Fruit fly (Drosophila melanogaster): ENCODE results near the gene Ubc84D.
A peak's percentile ranks its signal among the peaks of the same experiment; 100 is the strongest.

Gene Ubc84D

DNA sequence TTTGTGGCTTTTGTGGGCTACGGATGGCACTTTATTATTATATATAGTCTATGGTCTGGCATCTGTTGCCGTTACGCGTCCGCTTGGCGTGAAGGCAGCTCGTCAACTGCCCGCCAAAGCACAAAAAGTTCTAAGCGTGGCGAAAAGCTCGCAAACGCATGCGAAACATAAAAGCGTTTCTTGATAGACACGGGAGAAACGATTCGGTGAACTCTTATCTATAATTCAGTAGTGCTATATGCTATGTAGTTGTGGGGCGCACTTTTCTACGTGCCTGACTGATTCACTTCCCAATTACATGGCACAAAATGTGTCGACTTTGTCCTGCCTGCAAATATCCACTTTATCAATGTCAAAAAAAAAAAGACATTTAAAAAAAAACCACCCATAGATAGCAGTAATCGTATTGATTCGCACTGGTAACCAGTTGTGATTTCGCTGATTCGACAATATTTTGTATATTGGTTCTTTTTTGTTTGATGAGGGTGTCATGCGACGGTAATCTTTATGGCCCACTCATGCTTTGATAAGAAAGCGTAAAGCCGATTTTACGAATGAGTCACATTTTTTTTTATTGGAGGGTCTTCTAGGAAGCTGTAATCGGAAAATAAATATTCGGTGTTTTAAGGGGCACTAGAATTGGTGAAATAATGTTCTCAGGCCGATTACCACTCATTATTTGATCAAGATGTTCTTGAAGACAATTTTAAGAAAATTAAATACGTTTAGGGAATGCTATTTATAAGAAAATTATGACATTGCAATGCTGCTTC, 14.1 kb downstream of the Ubc84D start, which contains the start of gene alpha-Est9 (continued):
- TF ChIP-seq PHDP (tag; optimal IDR thresholded peaks at IDR 0.05) = no peak
- TF ChIP-seq Bgb (GFP tag; IDR thresholded peaks at IDR 0.05; ENCODE audit: partially characterized antibody) = peak; percentile 48; the same call in 1 of the 2 replicates
- peak; percentile 8 for TF ChIP-seq CG13296 (GFP tag; optimal IDR thresholded peaks at IDR 0.05)
- TF ChIP-seq C15 (GFP tag; IDR thresholded peaks at IDR 0.05) = no peak
- no peak for TF ChIP-seq Dref (GFP tag; IDR thresholded peaks at IDR 0.05)
- TF ChIP-seq sens (GFP tag) = peak; percentile 63
- TF ChIP-seq CG7839 (tag; optimal IDR thresholded peaks at IDR 0.05) = no peak
- TF ChIP-seq cad (GFP tag; optimal IDR thresholded peaks at IDR 0.05) = no peak
- TF ChIP-seq fru (optimal IDR thresholded peaks at IDR 0.05) = no peak
- peak; percentile 38 for TF ChIP-seq sd (tag; optimal IDR thresholded peaks at IDR 0.05)
- peak; percentile 30 for TF ChIP-seq CG18599 (GFP tag; optimal IDR thresholded peaks at IDR 0.05)
- TF ChIP-seq Sry-δ (GFP tag; optimal IDR thresholded peaks at IDR 0.05) = no peak
- TF ChIP-seq CG10654 (GFP tag; optimal IDR thresholded peaks at IDR 0.05) = no peak
- TF ChIP-seq Deaf1 (tag; optimal IDR thresholded peaks at IDR 0.05) = peak; percentile 69
- TF ChIP-seq lilli (GFP tag; optimal IDR thresholded peaks at IDR 0.05) = no peak
- no peak for TF ChIP-seq CG1233 (GFP tag; optimal IDR thresholded peaks at IDR 0.05)

- no peak for TF ChIP-seq Hr39 (optimal IDR thresholded peaks at IDR 0.05)
- TF ChIP-seq Dek (tag; optimal IDR thresholded peaks at IDR 0.05) = no peak
- TF ChIP-seq CG12769 (tag; optimal IDR thresholded peaks at IDR 0.05) = peak; percentile 45
- TF ChIP-seq gcm2 (GFP tag; optimal IDR thresholded peaks at IDR 0.05) = no peak
- peak; percentile 76 for TF ChIP-seq Med (GFP tag)
- peak; percentile 55; the same call in 1 of the 2 replicates for TF ChIP-seq rib (GFP tag; IDR thresholded peaks at IDR 0.05)
- TF ChIP-seq chinmo (GFP tag; IDR thresholded peaks at IDR 0.05; ENCODE audit: partially characterized antibody) = 0 out of 4 replicates have a peak, but pooled peaks have one; percentile 40
- TF ChIP-seq sug (tag; optimal IDR thresholded peaks at IDR 0.05) = peak; percentile 15
- no peak for TF ChIP-seq Dad (GFP tag; optimal IDR thresholded peaks at IDR 0.05)
- TF ChIP-seq gcm (GFP tag; optimal IDR thresholded peaks at IDR 0.05) = no peak
- no peak for TF ChIP-seq CG34376 (GFP tag; optimal IDR thresholded peaks at IDR 0.05)
- TF ChIP-seq CG32532 (GFP tag; IDR thresholded peaks at IDR 0.05) = 0 out of 2 replicates have a peak, but pooled peaks have one; percentile 21
- TF ChIP-seq sd (tag; optimal IDR thresholded peaks at IDR 0.05) = peak; percentile 48
Measured at dm6 chr3R:7503216-7503615, 16.0 kb downstream of the Ubc84D start.

DNA sequence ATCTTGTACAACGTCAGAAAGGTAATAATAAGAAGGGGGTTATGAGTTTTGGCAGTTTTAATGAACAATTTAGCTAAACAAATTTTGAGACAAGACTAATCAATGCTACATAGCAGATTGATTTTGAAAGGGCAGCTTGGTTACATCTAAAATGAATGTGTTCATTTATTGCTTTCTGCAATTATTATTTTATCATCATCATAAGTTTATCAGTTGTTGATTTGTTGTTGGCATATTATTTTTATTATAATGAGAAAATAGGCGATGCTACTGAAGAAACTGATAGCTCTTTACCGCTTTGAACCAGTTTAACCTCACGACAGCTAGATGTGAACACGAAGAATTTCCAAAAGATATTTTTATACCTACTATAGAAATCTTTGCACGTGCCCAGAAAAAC, 17.0 kb downstream of the Ubc84D start, which contains the start of gene Mics1:
Gene Mics1 (minus strand): TSS at position 101 of the 400 bp plus-strand sequence.
- TF ChIP-seq CG32532 (GFP tag; IDR thresholded peaks at IDR 0.05) (no peak), CG12659 (GFP tag; optimal IDR thresholded peaks at IDR 0.05) (no peak), trem (tag; optimal IDR thresholded peaks at IDR 0.05) (no peak), CG13123 (GFP tag; optimal IDR thresholded peaks at IDR 0.05) (no peak), Myb (GFP tag; optimal IDR thresholded peaks at IDR 0.05) (no peak), CG2712 (tag; optimal IDR thresholded peaks at IDR 0.05) (no peak), gem (tag; optimal IDR thresholded peaks at IDR 0.05) (peak; percentile 44), CG34376 (GFP tag; optimal IDR thresholded peaks at IDR 0.05) (no peak), bowl (GFP tag; IDR thresholded peaks at IDR 0.05) (no peak), her (GFP tag; optimal IDR thresholded peaks at IDR 0.05) (no peak), Rfx (GFP tag; IDR thresholded peaks at IDR 0.05) (no peak), ATbp (GFP tag; optimal IDR thresholded peaks at IDR 0.05) (no peak), CG8281 (tag; optimal IDR thresholded peaks at IDR 0.05) (no peak), vfl (GFP tag; optimal IDR thresholded peaks at IDR 0.05) (no peak), sd (tag; optimal IDR thresholded peaks at IDR 0.05) (peak; percentile 52), CG9215 (GFP tag; IDR thresholded peaks at IDR 0.05) (no peak), chinmo (GFP tag; IDR thresholded peaks at IDR 0.05; ENCODE audit: partially characterized antibody) (no peak)
